Worm (Caenorhabditis elegans) whole organism, young adult: ENCODE measurements around the gene F27D9.7.

Experiments used
- B0019.2 ChIP-seq: fragments of 200-800 bp; sonication (Bioruptor generic); conservative IDR thresholded peaks from 2 replicates; pipeline ENCODE4 v1.3.6; 2022; ENCODE audit warnings: missing genetic modification reagents, missing genetic modification characterization, missing compliant biosample characterization
- F52B5.7 ChIP-seq: sonication (generic microtip); optimal IDR thresholded peaks from 2 replicates; lab custom pipeline; 2016; ENCODE audit warnings: mild to moderate bottlenecking, missing genetic modification characterization, missing compliant biosample characterization
- K11D2.4 ChIP-seq: fragments of 200-800 bp; sonication (Bioruptor generic); IDR thresholded peaks from 2 replicates; pipeline ENCODE4 v1.3.6; 2022; ENCODE audit warnings: missing genetic modification reagents, missing genetic modification characterization, missing compliant biosample characterization
- ets-4 ChIP-seq: fragments of 200-800 bp; sonication (Bioruptor generic); optimal IDR thresholded peaks from 2 replicates; lab custom pipeline; 2018; ENCODE audit warnings: mild to moderate bottlenecking, missing genetic modification characterization, missing compliant biosample characterization
- him-1 ChIP-seq: sonication (generic microtip); optimal IDR thresholded peaks from 2 replicates; lab custom pipeline; 2016; ENCODE audit warnings: missing genotype, missing genetic modification reagents, missing genetic modification characterization, missing compliant biosample characterization
- mxl-1 ChIP-seq: sonication (generic microtip); optimal IDR thresholded peaks from 2 replicates; lab custom pipeline; 2016; ENCODE audit warnings: missing genetic modification characterization, missing compliant biosample characterization
- nhr-90 ChIP-seq: sonication (generic microtip); optimal IDR thresholded peaks from 2 replicates; lab custom pipeline; 2016; ENCODE audit warnings: missing genotype, mild to moderate bottlenecking, missing genetic modification characterization, missing compliant biosample characterization
- pbrm-1 ChIP-seq: fragments of 200-800 bp; sonication (Bioruptor generic); IDR thresholded peaks from 2 replicates; pipeline ENCODE4 v1.3.6; 2022; ENCODE audit warnings: missing genetic modification reagents, missing genetic modification characterization, missing compliant biosample characterization
- rcor-1 ChIP-seq: fragments of 200-800 bp; sonication (Bioruptor generic); IDR thresholded peaks from 2 replicates; pipeline ENCODE4 v1.3.6; 2022; ENCODE audit warnings: missing genetic modification reagents, missing genetic modification characterization, missing compliant biosample characterization
- unc-62 ChIP-seq: fragments of 150-350 bp; optimal IDR thresholded peaks from 2 replicates; lab custom pipeline; 2014; ENCODE audit warnings: missing biosample characterization, missing genetic modification reagents, missing genetic modification characterization

- no peak for TF ChIP-seq unc-62
- TF ChIP-seq mxl-1 (tag; lab: Kevin White, UChicago), result no peak
- no peak for TF ChIP-seq nhr-90 (tag; lab: Kevin White, UChicago)
- no peak for TF ChIP-seq him-1
- no peak for TF ChIP-seq ets-4 (GFP tag; lab: Kevin White, UChicago)
- TF ChIP-seq F52B5.7 (tag; lab: Kevin White, UChicago), result no peak
- TF ChIP-seq B0019.2 (GFP tag; lab: Robert Waterston, UW), result no peak
- no peak for TF ChIP-seq K11D2.4 (GFP tag; lab: Robert Waterston, UW)
- TF ChIP-seq pbrm-1 (GFP tag; lab: Robert Waterston, UW), result no peak
- TF ChIP-seq rcor-1 (GFP tag; lab: Robert Waterston, UW), result no peak
Measured at ce11 chrX:7659591-7660433, 10.7 kb downstream of the F27D9.7 start.
